Fruit fly (Drosophila melanogaster): ENCODE measurements around the gene CG5885.

- TF ChIP-seq psq (optimal IDR thresholded peaks at IDR 0.05) = no peak
- no peak for TF ChIP-seq Dll (optimal IDR thresholded peaks at IDR 0.05)
These were observed 29.8 kb upstream of the CG5885 start for dm6 chr2L:9947738-9948519.

Data from whole organism.